Fruit fly (Drosophila melanogaster): ENCODE measurements around the gene CG43999.

DNA sequence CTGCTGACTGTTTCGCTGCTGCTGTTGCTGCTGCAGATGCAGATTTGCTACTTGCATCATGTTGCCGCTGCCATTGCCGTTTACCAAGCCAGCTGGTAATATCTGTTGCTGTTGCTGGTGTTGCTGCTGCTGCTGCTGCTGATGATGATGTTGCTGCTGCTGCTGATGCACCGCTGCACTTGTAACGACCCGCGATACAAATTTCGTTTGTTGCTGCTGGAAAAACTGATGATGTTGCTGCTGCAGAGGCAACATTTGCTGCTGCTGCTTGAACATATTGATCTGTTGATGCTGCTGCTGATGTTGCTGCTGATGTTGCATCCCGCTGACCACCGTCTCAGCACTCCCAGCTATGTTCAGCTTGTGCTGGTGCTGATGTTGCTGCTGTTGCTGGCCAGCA is 8.4 kb downstream of the CG43999 start:
- TF ChIP-seq kay (GFP tag; ENCODE audit: borderline replicate concordance) (no peak), tj (GFP tag; optimal IDR thresholded peaks at IDR 0.05) (no peak), CG14711 (tag; optimal IDR thresholded peaks at IDR 0.05) (no peak), CG11617 (GFP tag; optimal IDR thresholded peaks at IDR 0.05) (no peak), CG7101 (tag; optimal IDR thresholded peaks at IDR 0.05) (no peak), Crg-1 (GFP tag; optimal IDR thresholded peaks at IDR 0.05) (no peak), CG12768 (GFP tag; optimal IDR thresholded peaks at IDR 0.05) (no peak)

Measured in whole organism, adult.